Worm (Caenorhabditis elegans): ENCODE data around the gene C01G5.4.

C01G5.4 gene

ce11 chrIV:6575959-6576727, 44.6 kb downstream of the C01G5.4 start:
- TF ChIP-seq pha-4 (tag; optimal IDR thresholded peaks at IDR 0.05) (peak; percentile 74), nhr-76 (tag; optimal IDR thresholded peaks at IDR 0.05) (no peak)

DNA sequence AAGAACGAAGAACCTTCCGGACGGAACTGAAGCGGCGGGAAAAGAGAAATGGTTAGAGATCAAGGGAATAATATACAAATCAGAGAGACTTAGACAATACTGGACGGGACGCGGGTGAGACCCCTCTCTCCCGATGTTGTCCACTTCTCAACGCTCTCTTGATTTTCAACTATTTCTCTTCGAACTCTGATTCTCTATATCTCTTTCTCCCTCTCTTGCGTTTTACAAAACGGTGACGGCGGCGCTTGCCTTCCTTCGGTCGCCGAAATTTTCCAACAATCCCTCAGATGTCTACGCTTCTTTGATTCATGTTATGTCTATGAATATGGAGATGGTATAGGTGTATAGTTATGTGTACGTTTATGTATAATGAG, 45.2 kb downstream of the C01G5.4 start:
- TF ChIP-seq fkh-10 (GFP tag; optimal IDR thresholded peaks at IDR 0.05) (no peak), nhr-25 (tag; optimal IDR thresholded peaks at IDR 0.05) (peak; percentile 81), nhr-23 (tag; optimal IDR thresholded peaks at IDR 0.05) (peak; percentile 76), lsy-12 (tag; optimal IDR thresholded peaks at IDR 0.05) (peak; percentile 11), lin-15B (tag; optimal IDR thresholded peaks at IDR 0.05) (peak; percentile 30), ceh-16 (tag; optimal IDR thresholded peaks at IDR 0.05) (no peak), unc-62 (GFP tag; optimal IDR thresholded peaks at IDR 0.05) (no peak), sea-2 (GFP tag; optimal IDR thresholded peaks at IDR 0.05) (no peak), nhr-11 (tag; optimal IDR thresholded peaks at IDR 0.05) (no peak), nhr-67 (tag; optimal IDR thresholded peaks at IDR 0.05) (no peak), hmg-11 (tag; optimal IDR thresholded peaks at IDR 0.05) (peak; percentile 58), ama-1 (optimal IDR thresholded peaks at IDR 0.05) (no peak), eor-1 (tag; optimal IDR thresholded peaks at IDR 0.05) (no peak), R02D3.7 (tag; optimal IDR thresholded peaks at IDR 0.05) (peak; percentile 12), elt-3 (tag; optimal IDR thresholded peaks at IDR 0.05) (no peak), nhr-43 (tag; optimal IDR thresholded peaks at IDR 0.05; ENCODE audit: poor library complexity, severe bottlenecking) (peak; percentile 43), pqm-1 (tag; optimal IDR thresholded peaks at IDR 0.05) (peak; percentile 50), tbx-2 (tag; optimal IDR thresholded peaks at IDR 0.05) (no peak), ceh-28 (tag; optimal IDR thresholded peaks at IDR 0.05) (peak; percentile 3), nhr-77 (tag; optimal IDR thresholded peaks at IDR 0.05) (no peak), nhr-12 (tag; optimal IDR thresholded peaks at IDR 0.05) (no peak), lin-39 (tag; optimal IDR thresholded peaks at IDR 0.05) (no peak), nfya-1 (tag; optimal IDR thresholded peaks at IDR 0.05; ENCODE audit: insufficient read depth) (peak; percentile 59), jun-1 (tag; optimal IDR thresholded peaks at IDR 0.05) (peak; percentile 17), elt-2 (tag; optimal IDR thresholded peaks at IDR 0.05) (peak; percentile 53), ztf-4 (tag; optimal IDR thresholded peaks at IDR 0.05) (no peak), ztf-11 (tag; optimal IDR thresholded peaks at IDR 0.05) (no peak), zag-1 (tag; optimal IDR thresholded peaks at IDR 0.05) (no peak), pha-4 (tag; optimal IDR thresholded peaks at IDR 0.05) (peak; percentile 80), ZK546.5 (tag; optimal IDR thresholded peaks at IDR 0.05) (no peak), fos-1 (tag; optimal IDR thresholded peaks at IDR 0.05) (no peak)

- TF ChIP-seq unc-62 (GFP tag; optimal IDR thresholded peaks at IDR 0.05), result no peak
- TF ChIP-seq ceh-16 (tag; optimal IDR thresholded peaks at IDR 0.05), result no peak
- no peak for TF ChIP-seq nhr-67 (tag; optimal IDR thresholded peaks at IDR 0.05)
- no peak for TF ChIP-seq pqm-1 (tag; optimal IDR thresholded peaks at IDR 0.05)
- TF ChIP-seq nhr-11 (tag; optimal IDR thresholded peaks at IDR 0.05), result no peak
- TF ChIP-seq zag-1 (tag; optimal IDR thresholded peaks at IDR 0.05), result no peak
Observed at ce11 chrIV:6577914-6578313, 46.4 kb downstream of the C01G5.4 start, which contains the start of gene C43G2.3. C43G2.3 (plus strand) TSS chrIV:6578214.

DNA sequence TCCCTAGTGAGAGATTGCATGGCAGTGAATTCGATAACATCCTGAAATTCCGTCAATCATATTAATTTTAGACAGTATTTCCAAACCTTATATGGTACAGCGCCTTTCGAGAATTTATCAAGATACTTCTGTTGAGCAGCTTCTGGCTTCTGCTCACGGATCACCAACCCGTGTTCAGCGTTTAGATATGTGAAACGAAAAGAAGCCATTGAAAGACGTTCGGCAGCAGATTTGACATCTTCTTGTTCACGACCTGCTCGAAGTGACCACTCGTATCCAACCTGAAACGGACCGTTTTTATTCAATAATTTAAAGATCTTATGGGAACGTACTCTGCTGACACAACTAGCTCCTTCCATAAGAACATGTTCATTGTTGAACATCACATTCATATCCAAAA, 50.1 kb downstream of the C01G5.4 start:
- TF ChIP-seq nhr-77 (tag; optimal IDR thresholded peaks at IDR 0.05) (no peak), fkh-10 (GFP tag; optimal IDR thresholded peaks at IDR 0.05) (no peak), ceh-16 (tag; optimal IDR thresholded peaks at IDR 0.05) (no peak), pha-4 (tag; optimal IDR thresholded peaks at IDR 0.05) (no peak), eor-1 (tag; optimal IDR thresholded peaks at IDR 0.05) (no peak), nhr-12 (tag; optimal IDR thresholded peaks at IDR 0.05) (no peak), fos-1 (tag; optimal IDR thresholded peaks at IDR 0.05) (no peak), elt-3 (tag; optimal IDR thresholded peaks at IDR 0.05) (no peak), ceh-9 (tag; optimal IDR thresholded peaks at IDR 0.05) (no peak), unc-39 (tag; optimal IDR thresholded peaks at IDR 0.05) (no peak), R02D3.7 (tag; optimal IDR thresholded peaks at IDR 0.05) (no peak), ceh-28 (tag; optimal IDR thresholded peaks at IDR 0.05) (no peak), egl-27 (tag; optimal IDR thresholded peaks at IDR 0.05) (no peak), ceh-82 (tag; optimal IDR thresholded peaks at IDR 0.05) (no peak), pqm-1 (tag; optimal IDR thresholded peaks at IDR 0.05) (no peak), lin-39 (tag; optimal IDR thresholded peaks at IDR 0.05) (no peak), nhr-237 (tag; optimal IDR thresholded peaks at IDR 0.05) (no peak)

Data from whole organism, L3 larva.